Fruit fly (Drosophila melanogaster) Kc167 (cell line): ENCODE measurements around the gene Exo70.

ENCODE experiments used
- h ChIP-seq: fragments of >200 bp; optimal IDR thresholded peaks from 3 replicates; lab custom pipeline; 2018; ENCODE audit warnings: missing external identifiers
- psq ChIP-seq: fragments of >200 bp; optimal IDR thresholded peaks from 2 replicates; lab custom pipeline; 2017; ENCODE audit warnings: missing external identifiers

DNA sequence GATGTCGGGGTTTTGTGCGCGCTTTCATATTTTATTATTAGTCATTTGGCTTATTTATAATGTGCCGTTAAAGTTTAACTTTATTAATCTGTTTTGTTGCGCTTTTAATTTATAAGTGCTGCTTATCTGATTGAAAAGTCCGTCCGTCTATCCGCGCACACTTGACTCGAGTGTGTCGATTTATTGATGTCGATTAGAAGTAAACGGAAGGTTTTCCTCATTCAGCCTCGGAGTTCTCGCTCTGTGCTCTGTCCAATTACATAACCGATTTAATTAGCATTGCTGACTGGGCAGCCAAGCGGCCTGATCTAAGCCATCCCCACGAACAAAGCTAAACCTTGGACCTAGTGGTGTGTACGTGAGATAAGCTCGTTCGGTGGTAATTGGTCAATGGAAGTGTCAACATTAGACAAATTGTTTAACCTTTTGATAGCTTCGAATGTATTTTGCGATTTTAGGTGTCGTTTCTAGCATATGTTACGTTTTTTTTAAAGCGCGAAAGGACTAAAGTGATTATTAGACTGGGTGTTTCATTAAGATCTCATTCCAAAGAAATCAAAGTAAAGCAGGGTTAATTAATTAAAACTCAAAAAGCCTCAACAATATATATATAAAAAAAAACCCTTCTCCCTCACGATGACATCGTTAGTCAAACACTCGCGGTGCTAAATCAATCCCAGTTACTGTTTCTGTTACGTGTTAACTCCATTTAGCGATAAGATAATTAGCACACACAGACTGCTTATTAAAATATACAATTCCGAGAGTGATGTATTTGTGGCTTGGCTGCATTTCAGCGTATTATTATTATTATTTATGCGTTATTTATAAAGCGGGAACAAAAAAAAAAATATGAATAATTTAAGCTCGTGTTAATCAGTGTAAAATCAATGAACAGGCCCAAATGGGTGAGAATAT is 42.1 kb downstream of the Exo70 start:
- TF ChIP-seq h (lab: Kevin White, UChicago) (no peak), psq (lab: Kevin White, UChicago) (no peak)
